Worm (Caenorhabditis elegans) whole organism, midembryonic: Measurements from ENCODE around the gene W05B10.6.

ENCODE experiments used
- T22C8.4 ChIP-seq: fragments of 200-800 bp; sonication (Bioruptor generic); IDR thresholded peaks from 2 replicates; pipeline ENCODE4 v1.3.6; 2022; ENCODE audit warnings: missing genetic modification characterization, missing compliant biosample characterization
- cog-1 ChIP-seq: sonication (generic microtip); optimal IDR thresholded peaks from 2 replicates; lab custom pipeline; 2016; ENCODE audit warnings: missing genetic modification characterization, missing compliant biosample characterization
- flt-1 ChIP-seq: fragments of 200-800 bp; sonication (Bioruptor generic); IDR thresholded peaks from 2 replicates; pipeline ENCODE4 v1.3.6; 2022; ENCODE audit warnings: missing genetic modification characterization, missing compliant biosample characterization
- klf-2 ChIP-seq: fragments of 200-800 bp; sonication (Bioruptor generic); conservative IDR thresholded peaks from 2 replicates; pipeline ENCODE4 v1.3.6; 2022; ENCODE audit warnings: missing genetic modification reagents, missing genetic modification characterization, missing compliant biosample characterization
- med-1 ChIP-seq: sonication (generic microtip); optimal IDR thresholded peaks from 2 replicates; lab custom pipeline; 2017; ENCODE audit warnings: missing genetic modification characterization, mild to moderate bottlenecking, missing compliant biosample characterization, antibody characterized with exemption, missing genetic modification reagents; ENCODE audit not compliant: insufficient read depth
- ref-1 ChIP-seq: fragments of 200-800 bp; sonication (Bioruptor generic); conservative IDR thresholded peaks from 2 replicates; pipeline ENCODE4 v1.3.6; 2022; ENCODE audit warnings: missing genetic modification reagents, missing genetic modification characterization, missing compliant biosample characterization
- tab-1 ChIP-seq: fragments of 200-800 bp; sonication (Bioruptor generic); IDR thresholded peaks from 2 replicates; pipeline ENCODE4 v1.3.6; 2022; ENCODE audit warnings: missing genetic modification characterization, missing compliant biosample characterization
- ztf-23 ChIP-seq: fragments of 200-800 bp; sonication (Bioruptor generic); IDR thresholded peaks from 2 replicates; pipeline ENCODE4 v1.3.6; 2022; ENCODE audit warnings: missing genetic modification reagents, missing genetic modification characterization, missing compliant biosample characterization
- ztf-29 ChIP-seq: fragments of 200-800 bp; sonication (Bioruptor generic); IDR thresholded peaks from 2 replicates; pipeline ENCODE4 v1.3.6; 2022; ENCODE audit warnings: missing genetic modification reagents, missing genetic modification characterization, missing compliant biosample characterization

The W05B10.6 gene

DNA sequence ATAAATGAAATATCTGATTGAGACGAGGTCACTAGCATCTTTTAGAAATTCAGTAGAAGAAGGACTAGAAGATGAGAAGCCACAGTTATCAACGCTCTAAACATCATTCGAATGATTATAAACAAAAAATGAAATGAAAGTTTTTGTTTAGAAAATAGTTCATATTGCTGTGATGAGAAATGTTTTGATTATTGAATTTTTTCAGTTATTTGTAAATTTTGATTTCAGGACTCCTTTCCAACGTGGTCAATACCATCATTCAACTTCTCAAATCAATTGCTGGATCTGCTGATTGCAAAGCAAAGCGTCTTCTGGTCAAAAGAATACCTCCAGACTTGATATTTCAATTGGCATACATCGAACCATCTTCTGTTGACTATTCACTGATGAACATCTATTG lies at the start of gene W05B10.6:
Gene W05B10.6, minus strand, starts transcription at position 101 of the 400 bp plus-strand sequence.
- no peak for TF ChIP-seq ztf-29 (GFP tag; lab: Robert Waterston, UW)
- no peak for TF ChIP-seq flt-1 (GFP tag; lab: Robert Waterston, UW)
- no peak for TF ChIP-seq ztf-23
- TF ChIP-seq tab-1: no peak
- no peak for TF ChIP-seq klf-2 (GFP tag; lab: Robert Waterston, UW)
- no peak for TF ChIP-seq T22C8.4
- TF ChIP-seq cog-1 (tag; lab: Kevin White, UChicago): no peak
- no peak for TF ChIP-seq ref-1 (GFP tag; lab: Robert Waterston, UW)
- no peak for TF ChIP-seq med-1 (GFP tag; lab: Kevin White, UChicago)

DNA sequence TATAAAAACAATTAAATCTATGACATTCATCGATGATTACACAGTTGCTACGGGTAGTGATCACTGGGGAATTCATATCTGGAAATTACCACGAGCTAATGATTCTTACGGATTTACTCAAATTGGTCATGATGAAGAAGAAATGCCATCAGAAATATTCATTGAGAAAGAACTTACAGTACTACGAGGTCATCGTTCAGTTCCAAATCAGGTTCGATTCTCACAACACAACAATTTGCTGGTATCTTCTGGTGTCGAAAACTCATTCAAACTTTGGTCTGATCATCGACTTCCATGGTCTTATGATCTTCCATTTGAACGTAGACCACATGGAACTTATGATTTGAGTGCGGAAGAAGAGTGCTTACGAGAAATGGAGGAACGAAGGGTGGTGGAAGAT lies 48.5 kb upstream of the W05B10.6 start:
- no peak for TF ChIP-seq med-1 (GFP tag; lab: Kevin White, UChicago)
- no peak for TF ChIP-seq T22C8.4
- no peak for TF ChIP-seq tab-1
- TF ChIP-seq klf-2 (GFP tag; lab: Robert Waterston, UW): no peak
- TF ChIP-seq ztf-23: no peak
- no peak for TF ChIP-seq flt-1 (GFP tag; lab: Robert Waterston, UW)
- TF ChIP-seq cog-1 (tag; lab: Kevin White, UChicago): no peak
- no peak for TF ChIP-seq ref-1 (GFP tag; lab: Robert Waterston, UW)
- no peak for TF ChIP-seq ztf-29 (GFP tag; lab: Robert Waterston, UW)

DNA sequence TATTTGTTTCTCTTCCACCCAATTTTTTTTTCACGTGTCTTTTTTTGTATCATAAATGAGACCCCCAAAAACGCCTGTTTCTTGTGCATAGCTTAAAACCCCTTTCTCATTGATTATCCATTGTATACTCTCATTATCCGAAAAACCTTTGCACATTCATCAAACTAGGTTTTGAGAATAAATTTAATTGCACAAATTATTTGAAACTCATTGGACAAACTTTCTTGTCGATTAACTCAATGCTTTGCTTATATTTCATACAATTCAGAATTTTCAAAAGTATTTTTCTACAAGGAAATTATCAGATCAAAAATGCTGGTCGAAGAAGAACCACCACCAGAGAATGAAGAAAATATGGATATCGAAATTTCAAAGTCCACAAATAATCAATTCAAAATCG lies 46.0 kb upstream of the W05B10.6 start, which contains the start of gene R11D1.1:
Gene R11D1.1, plus strand, starts transcription at position 301 of the 400 bp plus-strand sequence.
- no peak for TF ChIP-seq ref-1 (GFP tag; lab: Robert Waterston, UW)
- no peak for TF ChIP-seq flt-1 (GFP tag; lab: Robert Waterston, UW)
- no peak for TF ChIP-seq ztf-29 (GFP tag; lab: Robert Waterston, UW)
- no peak for TF ChIP-seq cog-1 (tag; lab: Kevin White, UChicago)
- no peak for TF ChIP-seq T22C8.4
- TF ChIP-seq tab-1: no peak

DNA sequence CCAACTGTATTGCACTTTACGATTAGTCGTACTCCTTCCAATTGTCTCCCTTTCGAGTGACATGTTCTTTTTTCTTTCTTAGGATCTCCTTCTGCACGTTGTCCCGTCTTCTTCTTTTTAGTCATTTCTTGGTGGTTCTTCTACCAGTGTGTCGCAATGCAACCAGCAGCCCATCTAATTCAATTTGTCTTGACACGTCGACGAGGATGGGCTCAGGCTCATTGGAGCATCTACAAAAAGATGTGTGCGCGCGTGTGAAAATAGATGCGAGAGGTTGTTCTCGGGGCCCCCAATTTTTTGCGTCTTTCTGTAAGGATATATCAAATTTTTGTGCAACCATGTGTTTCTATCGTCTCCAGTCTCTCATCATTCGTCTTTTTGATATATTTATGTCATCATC lies 43.6 kb upstream of the W05B10.6 start:
- TF ChIP-seq T22C8.4: no peak
- TF ChIP-seq flt-1 (GFP tag; lab: Robert Waterston, UW): no peak
- no peak for TF ChIP-seq ztf-29 (GFP tag; lab: Robert Waterston, UW)
- TF ChIP-seq tab-1: no peak
- TF ChIP-seq cog-1 (tag; lab: Kevin White, UChicago): no peak
- TF ChIP-seq klf-2 (GFP tag; lab: Robert Waterston, UW): no peak
- no peak for TF ChIP-seq ztf-23
- TF ChIP-seq med-1 (GFP tag; lab: Kevin White, UChicago): no peak
- TF ChIP-seq ref-1 (GFP tag; lab: Robert Waterston, UW): no peak

DNA sequence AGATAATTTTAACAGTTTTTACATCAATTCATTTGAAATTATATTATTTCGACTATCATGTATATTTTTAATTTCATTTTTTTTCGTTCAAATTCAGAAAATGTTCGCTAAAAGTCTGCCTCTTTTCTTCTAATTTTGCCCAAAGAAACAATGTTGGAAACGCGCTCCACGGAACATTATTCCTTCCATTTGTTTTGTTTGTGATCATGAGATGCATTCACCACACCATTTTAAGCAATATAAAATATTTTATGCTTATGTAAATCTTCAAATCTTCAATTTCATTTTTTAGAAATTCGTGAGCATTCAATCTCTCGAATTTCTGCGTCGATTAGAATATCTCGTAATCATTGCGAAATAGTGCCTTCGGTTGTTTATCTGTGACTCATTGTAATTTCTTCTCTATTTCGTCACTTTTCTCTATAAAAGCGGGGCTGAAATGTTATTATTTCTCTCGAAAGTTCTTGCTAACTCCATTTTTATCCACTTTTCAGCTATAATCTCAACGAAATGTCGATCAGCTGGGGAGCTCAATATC lies 39.4 kb upstream of the W05B10.6 start, which contains the start of gene istr-1:
Gene istr-1, plus strand, starts transcription at position 495 of the 538 bp plus-strand sequence.
- TF ChIP-seq med-1 (GFP tag; lab: Kevin White, UChicago) (no peak), flt-1 (GFP tag; lab: Robert Waterston, UW) (no peak), tab-1 (no peak), ztf-23 (no peak), ztf-29 (GFP tag; lab: Robert Waterston, UW) (no peak), ref-1 (GFP tag; lab: Robert Waterston, UW) (no peak), klf-2 (GFP tag; lab: Robert Waterston, UW) (no peak), cog-1 (tag; lab: Kevin White, UChicago) (no peak), T22C8.4 (no peak)

DNA sequence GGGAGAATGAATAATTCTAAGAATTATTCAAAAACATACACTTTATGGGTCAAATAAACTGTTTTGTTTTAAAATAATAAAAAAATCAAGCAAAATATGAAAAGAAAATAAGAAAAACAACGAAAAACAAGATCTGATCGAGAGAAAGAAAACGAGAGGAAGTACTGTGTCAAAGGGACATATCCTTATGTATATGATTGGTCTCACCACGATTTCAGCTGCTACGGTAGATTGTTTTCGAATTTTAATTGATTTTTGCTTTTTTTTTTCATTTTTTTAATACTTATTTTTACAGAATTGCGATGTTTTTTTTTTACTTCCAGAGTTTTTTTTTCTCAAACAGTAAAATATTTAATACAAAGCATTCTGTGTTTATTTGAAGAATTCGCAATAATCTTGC lies 38.7 kb upstream of the W05B10.6 start:
- TF ChIP-seq tab-1: no peak
- TF ChIP-seq med-1 (GFP tag; lab: Kevin White, UChicago): no peak
- no peak for TF ChIP-seq T22C8.4
- TF ChIP-seq ref-1 (GFP tag; lab: Robert Waterston, UW): no peak
- TF ChIP-seq flt-1 (GFP tag; lab: Robert Waterston, UW): no peak
- no peak for TF ChIP-seq cog-1 (tag; lab: Kevin White, UChicago)
- no peak for TF ChIP-seq ztf-23
- no peak for TF ChIP-seq klf-2 (GFP tag; lab: Robert Waterston, UW)
- TF ChIP-seq ztf-29 (GFP tag; lab: Robert Waterston, UW): no peak

DNA sequence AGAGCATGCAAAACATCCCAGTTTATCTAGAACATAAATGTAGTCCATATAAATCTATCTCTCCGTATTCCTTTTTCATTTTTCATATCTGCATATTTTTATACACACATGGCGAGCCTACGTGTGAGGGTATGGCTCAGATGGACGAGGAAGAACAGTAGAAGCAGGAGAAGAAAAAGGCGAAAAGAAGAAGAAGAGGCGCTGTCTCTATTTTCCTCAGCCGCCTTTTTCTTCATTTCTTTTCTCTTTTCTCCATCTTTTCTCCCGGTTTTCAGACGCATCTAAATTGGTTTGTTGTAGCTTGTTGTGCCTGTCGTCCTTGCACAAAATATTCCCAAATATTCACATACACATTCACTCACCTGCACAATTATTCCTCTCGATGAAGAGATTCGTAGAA lies 37.9 kb upstream of the W05B10.6 start, which contains the start of gene K10C8.4:
Gene K10C8.4, plus strand, starts transcription at position 301 of the 400 bp plus-strand sequence.
- TF ChIP-seq ref-1 (GFP tag; lab: Robert Waterston, UW) (no peak), cog-1 (tag; lab: Kevin White, UChicago) (no peak), flt-1 (GFP tag; lab: Robert Waterston, UW) (no peak), tab-1 (no peak), klf-2 (GFP tag; lab: Robert Waterston, UW) (no peak), ztf-29 (GFP tag; lab: Robert Waterston, UW) (no peak), med-1 (GFP tag; lab: Kevin White, UChicago) (no peak), T22C8.4 (no peak), ztf-23 (no peak)

DNA sequence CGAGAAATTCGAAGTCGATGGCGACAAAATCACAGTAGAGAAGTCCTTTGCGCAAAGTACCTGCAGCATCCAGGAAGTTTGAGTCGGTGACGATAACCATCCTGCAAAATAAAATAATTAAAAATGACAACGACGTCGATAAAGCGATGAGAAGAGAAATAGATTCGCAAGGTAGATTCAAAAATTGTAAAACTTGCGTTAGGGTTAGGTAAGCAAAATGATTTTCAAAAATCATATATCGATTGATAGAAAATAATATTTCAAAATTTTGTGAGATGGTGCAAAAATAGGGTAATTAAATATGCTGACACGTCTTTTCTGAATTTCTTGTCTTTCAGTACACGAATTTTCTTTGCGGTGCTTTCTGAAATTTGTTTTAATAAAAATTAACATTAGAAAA lies 37.1 kb upstream of the W05B10.6 start, which contains the start of gene parn-1:
Gene parn-1, minus strand, starts transcription at position 101 of the 400 bp plus-strand sequence.
- TF ChIP-seq flt-1 (GFP tag; lab: Robert Waterston, UW): no peak
- TF ChIP-seq tab-1: no peak
- no peak for TF ChIP-seq T22C8.4
- TF ChIP-seq cog-1 (tag; lab: Kevin White, UChicago): no peak
- no peak for TF ChIP-seq ref-1 (GFP tag; lab: Robert Waterston, UW)
- TF ChIP-seq klf-2 (GFP tag; lab: Robert Waterston, UW): no peak
- TF ChIP-seq ztf-29 (GFP tag; lab: Robert Waterston, UW): no peak
- no peak for TF ChIP-seq med-1 (GFP tag; lab: Kevin White, UChicago)
- TF ChIP-seq ztf-23: no peak

DNA sequence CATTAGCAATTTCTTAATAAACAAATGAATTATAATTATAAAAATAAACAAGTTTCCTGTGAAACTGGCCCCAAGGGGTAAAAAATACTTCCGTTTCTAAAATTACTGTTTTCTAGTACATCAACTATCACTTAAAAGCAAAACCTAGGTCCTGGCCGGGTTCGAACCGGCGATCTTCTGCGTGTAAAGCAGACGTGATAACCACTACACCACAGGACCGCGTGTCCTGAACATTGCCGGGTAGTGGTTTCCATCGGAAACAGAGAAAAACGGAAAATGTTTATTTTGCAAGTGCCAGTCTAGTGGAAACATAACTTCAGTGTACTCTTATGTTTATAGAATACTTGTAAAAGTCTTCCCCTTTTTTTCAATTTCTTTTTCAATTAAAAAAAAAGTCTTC lies 25.2 kb upstream of the W05B10.6 start:
- TF ChIP-seq flt-1 (GFP tag; lab: Robert Waterston, UW) (no peak), klf-2 (GFP tag; lab: Robert Waterston, UW) (no peak), ref-1 (GFP tag; lab: Robert Waterston, UW) (no peak), ztf-29 (GFP tag; lab: Robert Waterston, UW) (no peak), med-1 (GFP tag; lab: Kevin White, UChicago) (no peak), ztf-23 (no peak), tab-1 (no peak), cog-1 (tag; lab: Kevin White, UChicago) (no peak), T22C8.4 (no peak)
